Worm (Caenorhabditis elegans): ENCODE measurements around the gene sek-3.
A peak's percentile ranks its signal among the peaks of the same experiment; 100 is the strongest.

The sek-3 gene

ce11 chrX:4992523-4992922 lies 25.2 kb upstream of the sek-3 start:
- no peak for TF ChIP-seq unc-39 (tag; optimal IDR thresholded peaks at IDR 0.05)
- no peak for TF ChIP-seq C34F6.9 (tag; optimal IDR thresholded peaks at IDR 0.05)
- TF ChIP-seq egl-27 (tag; optimal IDR thresholded peaks at IDR 0.05): no peak
- TF ChIP-seq mbf-1 (tag; optimal IDR thresholded peaks at IDR 0.05): no peak
- no peak for TF ChIP-seq lin-13 (GFP tag; optimal IDR thresholded peaks at IDR 0.05)
- TF ChIP-seq gmeb-1 (tag; optimal IDR thresholded peaks at IDR 0.05): no peak
- TF ChIP-seq lin-11 (tag; optimal IDR thresholded peaks at IDR 0.05): no peak
- no peak for TF ChIP-seq sem-4 (tag; optimal IDR thresholded peaks at IDR 0.05)
- TF ChIP-seq ztf-11 (tag; optimal IDR thresholded peaks at IDR 0.05): no peak
- no peak for TF ChIP-seq Y55F3AM.14 (GFP tag; optimal IDR thresholded peaks at IDR 0.05)
- TF ChIP-seq crh-2 (tag; optimal IDR thresholded peaks at IDR 0.05): no peak
- TF ChIP-seq dmd-4 (tag; optimal IDR thresholded peaks at IDR 0.05): no peak
- no peak for TF ChIP-seq alr-1 (tag; optimal IDR thresholded peaks at IDR 0.05)
- no peak for TF ChIP-seq nhr-10 (tag; optimal IDR thresholded peaks at IDR 0.05)
- TF ChIP-seq zag-1 (tag; optimal IDR thresholded peaks at IDR 0.05): no peak
- TF ChIP-seq nhr-25 (tag; optimal IDR thresholded peaks at IDR 0.05): no peak
- TF ChIP-seq ceh-82 (tag; optimal IDR thresholded peaks at IDR 0.05): no peak
- TF ChIP-seq nhr-11 (tag; optimal IDR thresholded peaks at IDR 0.05): no peak
- TF ChIP-seq snpc-4 (tag; optimal IDR thresholded peaks at IDR 0.05): no peak
- TF ChIP-seq elt-3 (tag; optimal IDR thresholded peaks at IDR 0.05): no peak

DNA sequence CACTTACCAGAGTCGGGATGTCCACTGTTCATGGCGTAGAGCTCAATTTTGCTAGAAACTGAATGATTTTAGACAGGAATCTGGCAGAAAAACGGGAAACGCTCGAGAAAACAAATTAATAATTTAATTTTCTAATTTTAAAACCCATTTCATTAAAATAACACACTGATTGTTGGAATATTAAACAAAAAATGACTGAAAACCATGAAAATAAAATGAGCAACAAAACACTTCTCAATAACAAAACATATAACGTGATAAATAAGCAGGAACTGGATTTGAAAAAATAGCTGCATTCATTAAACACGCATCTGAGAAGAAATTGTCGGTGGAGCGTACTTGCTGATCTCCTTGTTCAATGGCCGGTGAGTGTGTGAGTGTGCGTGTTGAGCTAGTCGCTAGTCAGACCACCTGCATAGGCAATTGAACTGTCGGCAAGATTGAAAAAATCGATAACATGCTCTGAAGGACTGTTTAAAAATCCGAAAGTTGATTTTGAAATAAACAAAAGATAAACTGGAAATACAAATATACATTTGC lies 20.1 kb upstream of the sek-3 start, which contains the start of gene ZC8.6:
TSS of gene ZC8.6 (minus strand) at position 51 of the 540 bp plus-strand sequence.
- TF ChIP-seq nhr-10 (tag; optimal IDR thresholded peaks at IDR 0.05): no peak
- TF ChIP-seq gmeb-1 (tag; optimal IDR thresholded peaks at IDR 0.05): peak; percentile 20
- TF ChIP-seq lin-39 (tag; optimal IDR thresholded peaks at IDR 0.05): no peak
- TF ChIP-seq crh-2 (tag; optimal IDR thresholded peaks at IDR 0.05): peak; percentile 29
- peak; percentile 62 for TF ChIP-seq C34F6.9 (tag; optimal IDR thresholded peaks at IDR 0.05)
- TF ChIP-seq nhr-21 (tag; optimal IDR thresholded peaks at IDR 0.05): no peak
- peak; percentile 70 for TF ChIP-seq unc-55 (GFP tag; optimal IDR thresholded peaks at IDR 0.05)
- no peak for TF ChIP-seq ztf-1 (GFP tag; conservative IDR thresholded peaks at IDR 0.05)
- no peak for TF ChIP-seq ama-1 (optimal IDR thresholded peaks at IDR 0.05)
- TF ChIP-seq fos-1 (tag; optimal IDR thresholded peaks at IDR 0.05): peak; percentile 57
- no peak for TF ChIP-seq mab-5 (tag; optimal IDR thresholded peaks at IDR 0.05)
- no peak for TF ChIP-seq lin-13 (GFP tag; optimal IDR thresholded peaks at IDR 0.05)
- peak; percentile 3 for TF ChIP-seq nhr-25 (tag; optimal IDR thresholded peaks at IDR 0.05)
- TF ChIP-seq lin-11 (tag; optimal IDR thresholded peaks at IDR 0.05): peak; percentile 24
- TF ChIP-seq nhr-129 (tag; optimal IDR thresholded peaks at IDR 0.05): peak; percentile 70

- TF ChIP-seq lin-13 (GFP tag; optimal IDR thresholded peaks at IDR 0.05) (no peak), lsy-2 (tag; optimal IDR thresholded peaks at IDR 0.05) (no peak), mbf-1 (tag; optimal IDR thresholded peaks at IDR 0.05) (no peak), nhr-129 (tag; optimal IDR thresholded peaks at IDR 0.05) (peak; percentile 33)
Measured at ce11 chrX:4998875-4999274, 18.8 kb upstream of the sek-3 start, which contains the start of gene set-30. set-30 (plus strand) TSS chrX:4999270.

ce11 chrX:5004940-5005339 lies 12.8 kb upstream of the sek-3 start, which contains the start of gene hsd-2:
hsd-2 (plus strand) TSS chrX:5005240.
- TF ChIP-seq zag-1 (tag; optimal IDR thresholded peaks at IDR 0.05): no peak
- no peak for TF ChIP-seq dmd-4 (tag; optimal IDR thresholded peaks at IDR 0.05)
- TF ChIP-seq elt-1 (tag; optimal IDR thresholded peaks at IDR 0.05): no peak
- TF ChIP-seq nhr-77 (tag; optimal IDR thresholded peaks at IDR 0.05): no peak
- TF ChIP-seq nhr-6 (tag; optimal IDR thresholded peaks at IDR 0.05): no peak
- TF ChIP-seq ZK546.5 (tag; optimal IDR thresholded peaks at IDR 0.05): no peak
- no peak for TF ChIP-seq unc-55 (GFP tag; optimal IDR thresholded peaks at IDR 0.05)
- TF ChIP-seq alr-1 (tag; optimal IDR thresholded peaks at IDR 0.05): no peak
- TF ChIP-seq R02D3.7 (tag; optimal IDR thresholded peaks at IDR 0.05): no peak
- TF ChIP-seq lsy-2 (tag; optimal IDR thresholded peaks at IDR 0.05): no peak
- no peak for TF ChIP-seq nhr-237 (tag; optimal IDR thresholded peaks at IDR 0.05)
- no peak for TF ChIP-seq unc-39 (tag; optimal IDR thresholded peaks at IDR 0.05)
- no peak for TF ChIP-seq sma-3 (GFP tag; optimal IDR thresholded peaks at IDR 0.05)
- no peak for TF ChIP-seq aly-2 (tag; optimal IDR thresholded peaks at IDR 0.05)
- TF ChIP-seq egl-27 (tag; optimal IDR thresholded peaks at IDR 0.05): no peak
- no peak for TF ChIP-seq lin-13 (GFP tag; optimal IDR thresholded peaks at IDR 0.05)
- TF ChIP-seq mbf-1 (tag; optimal IDR thresholded peaks at IDR 0.05): no peak
- no peak for TF ChIP-seq ztf-4 (tag; optimal IDR thresholded peaks at IDR 0.05)
- TF ChIP-seq ama-1 (optimal IDR thresholded peaks at IDR 0.05): no peak
- no peak for TF ChIP-seq nhr-23 (tag; optimal IDR thresholded peaks at IDR 0.05)

All from whole organism, L2 larva.